Worm (Caenorhabditis elegans) whole organism, L4 larva: ENCODE measurements around the gene T26G10.5.

ENCODE experiments used
- D1046.2 ChIP-seq: fragments of 200-800 bp; sonication (Bioruptor generic); IDR thresholded peaks from 2 replicates; pipeline ENCODE4 v1.3.6; 2022; ENCODE audit warnings: missing genetic modification characterization, missing compliant biosample characterization
- F10B5.3 ChIP-seq: sonication (generic microtip); optimal IDR thresholded peaks from 2 replicates; lab custom pipeline; 2016; ENCODE audit warnings: mild to moderate bottlenecking, missing genetic modification characterization, missing compliant biosample characterization
- F26F4.8 ChIP-seq: fragments of 200-800 bp; sonication (Bioruptor generic); conservative IDR thresholded peaks from 2 replicates; pipeline ENCODE4 v1.3.6; 2022; ENCODE audit warnings: missing genetic modification characterization, missing compliant biosample characterization
- T26A8.4 ChIP-seq: fragments of 200-800 bp; sonication (Bioruptor generic); IDR thresholded peaks from 2 replicates; pipeline ENCODE4 v1.3.6; 2022; ENCODE audit warnings: missing genetic modification characterization, missing compliant biosample characterization
- aha-1 ChIP-seq: fragments of 150-350 bp; peaks from one replicate; lab custom pipeline; 2014; ENCODE audit warnings: missing biosample characterization, missing genetic modification characterization
- aly-2 ChIP-seq: sonication (generic microtip); optimal IDR thresholded peaks from 2 replicates; lab custom pipeline; 2018; ENCODE audit warnings: missing biosample characterization, missing genetic modification characterization
- ceh-28 ChIP-seq: fragments of 150-350 bp; optimal IDR thresholded peaks from 2 replicates; lab custom pipeline; 2014; ENCODE audit warnings: missing biosample characterization, missing genetic modification reagents, missing genetic modification characterization
- ceh-62 ChIP-seq: sonication (generic microtip); optimal IDR thresholded peaks from 2 replicates; lab custom pipeline; 2017; ENCODE audit warnings: missing biosample characterization, missing genetic modification characterization
- ctbp-1 ChIP-seq: fragments of 200-800 bp; sonication (Bioruptor generic); IDR thresholded peaks from 2 replicates; pipeline ENCODE4 v1.3.6; 2022; ENCODE audit warnings: missing genetic modification reagents, missing genetic modification characterization, missing compliant biosample characterization
- daf-16 ChIP-seq, 3 experiments: sonication (generic microtip); optimal IDR thresholded peaks; 2 replicates each; lab custom pipeline; 2016 to 2017; ENCODE audit warnings: missing genetic modification characterization in 3 of 3, missing genetic modification reagents in 3 of 3, mild to moderate bottlenecking in 2 of 3, missing compliant biosample characterization in 2 of 3, missing biosample characterization in 1 of 3, moderate library complexity in 1 of 3
- dmd-9 ChIP-seq: fragments of 200-800 bp; sonication (Bioruptor generic); IDR thresholded peaks from 2 replicates; pipeline ENCODE4 v1.3.6; 2022; ENCODE audit warnings: missing genetic modification reagents, missing genetic modification characterization, missing compliant biosample characterization
- duxl-1 ChIP-seq: sonication (generic microtip); optimal IDR thresholded peaks from 2 replicates; lab custom pipeline; 2016; ENCODE audit warnings: mild to moderate bottlenecking, missing genetic modification characterization, moderate library complexity, missing compliant biosample characterization; ENCODE audit not compliant: poor library complexity
- dve-1 ChIP-seq: sonication (generic microtip); optimal IDR thresholded peaks from 2 replicates; lab custom pipeline; 2017; ENCODE audit warnings: antibody characterized with exemption, mild to moderate bottlenecking, missing genetic modification characterization, missing compliant biosample characterization; ENCODE audit not compliant: insufficient read depth
- egl-43 ChIP-seq: fragments of 200-800 bp; sonication (Bioruptor generic); IDR thresholded peaks from 2 replicates; pipeline ENCODE4 v1.3.6; 2022; ENCODE audit warnings: missing genetic modification reagents, missing genetic modification characterization, missing compliant biosample characterization
- fkh-10 ChIP-seq: fragments of 150-350 bp; optimal IDR thresholded peaks from 2 replicates; lab custom pipeline; 2014; ENCODE audit warnings: missing biosample characterization, missing genetic modification reagents, missing genetic modification characterization
- gei-8 ChIP-seq: fragments of 200-800 bp; sonication (Bioruptor generic); optimal IDR thresholded peaks from 2 replicates; lab custom pipeline; 2018; ENCODE audit warnings: mild to moderate bottlenecking, missing genetic modification characterization, missing compliant biosample characterization
- hlh-11 ChIP-seq: fragments of 200-800 bp; sonication (Bioruptor generic); optimal IDR thresholded peaks from 2 replicates; lab custom pipeline; 2018; ENCODE audit warnings: mild to moderate bottlenecking, missing genetic modification characterization, missing compliant biosample characterization
- hlh-30 ChIP-seq: sonication (generic microtip); optimal IDR thresholded peaks from 2 replicates; lab custom pipeline; 2017; ENCODE audit warnings: antibody characterized with exemption, mild to moderate bottlenecking, missing genetic modification characterization, missing compliant biosample characterization; ENCODE audit not compliant: insufficient read depth
- lin-1 ChIP-seq: fragments of 200-800 bp; sonication (Bioruptor generic); IDR thresholded peaks from 2 replicates; pipeline ENCODE4 v1.3.6; 2022; ENCODE audit warnings: missing genetic modification reagents, missing genetic modification characterization, missing compliant biosample characterization
- lin-13 ChIP-seq: fragments of 150-350 bp; optimal IDR thresholded peaks from 2 replicates; lab custom pipeline; 2014; ENCODE audit warnings: missing biosample characterization, missing genetic modification reagents, missing genetic modification characterization
- lin-15B ChIP-seq: fragments of 150-350 bp; sonication (generic microtip); optimal IDR thresholded peaks from 3 replicates; lab custom pipeline; 2014; ENCODE audit warnings: missing biosample characterization, missing genetic modification characterization
- lin-29 ChIP-seq: fragments of 200-800 bp; sonication (Bioruptor generic); IDR thresholded peaks from 2 replicates; pipeline ENCODE4 v1.3.6; 2022; ENCODE audit warnings: missing genetic modification reagents, missing genetic modification characterization, missing compliant biosample characterization
- lin-38 ChIP-seq: fragments of 200-800 bp; sonication (Bioruptor generic); IDR thresholded peaks from 2 replicates; pipeline ENCODE4 v1.3.6; 2022; ENCODE audit warnings: missing genetic modification reagents, missing genetic modification characterization, missing compliant biosample characterization
- lsy-2 ChIP-seq, 2 experiments: fragments of 150-350 bp in 1 of 2; sonication (generic microtip) in 1 of 2; optimal IDR thresholded peaks; 2 replicates each; lab custom pipeline; 2014 to 2017; ENCODE audit warnings: missing biosample characterization in 2 of 2, missing genetic modification characterization in 2 of 2
- madf-9 ChIP-seq: fragments of 200-800 bp; sonication (Bioruptor generic); conservative IDR thresholded peaks from 2 replicates; pipeline ENCODE4 v1.3.6; 2022; ENCODE audit warnings: missing genetic modification reagents, missing genetic modification characterization, missing compliant biosample characterization
- mdl-1 ChIP-seq, 2 experiments: fragments of 150-350 bp in 1 of 2; sonication (generic microtip) in 1 of 2; optimal IDR thresholded peaks; 2 replicates each; lab custom pipeline; 2014 to 2017; ENCODE audit warnings: missing biosample characterization in 2 of 2, missing genetic modification characterization in 2 of 2
- mep-1 ChIP-seq: fragments of 150-350 bp; sonication (generic microtip); optimal IDR thresholded peaks from 3 replicates; lab custom pipeline; 2014; ENCODE audit warnings: missing biosample characterization, missing genetic modification characterization
- mes-2 ChIP-seq: sonication (generic microtip); optimal IDR thresholded peaks from 2 replicates; lab custom pipeline; 2016; ENCODE audit warnings: missing genotype, mild to moderate bottlenecking, missing genetic modification characterization, missing compliant biosample characterization; ENCODE audit not compliant: poor library complexity, severe bottlenecking
- nhr-10 ChIP-seq: fragments of 150-350 bp; optimal IDR thresholded peaks from 2 replicates; lab custom pipeline; 2014; ENCODE audit warnings: missing biosample characterization, missing genetic modification characterization
- nhr-11 ChIP-seq: fragments of 150-350 bp; optimal IDR thresholded peaks from 2 replicates; lab custom pipeline; 2014; ENCODE audit warnings: missing biosample characterization, missing genetic modification characterization
- nhr-111 ChIP-seq: fragments of 200-800 bp; sonication (Bioruptor generic); optimal IDR thresholded peaks from 2 replicates; lab custom pipeline; 2018; ENCODE audit warnings: mild to moderate bottlenecking, missing genetic modification characterization, missing compliant biosample characterization
- nhr-42 ChIP-seq: fragments of 200-800 bp; sonication (Bioruptor generic); IDR thresholded peaks from 2 replicates; pipeline ENCODE4 v1.3.6; 2022; ENCODE audit warnings: missing genetic modification characterization, missing compliant biosample characterization
- nhr-76 ChIP-seq: fragments of 150-350 bp; optimal IDR thresholded peaks from 2 replicates; lab custom pipeline; 2014; ENCODE audit warnings: missing biosample characterization, missing genetic modification characterization
- pha-4 ChIP-seq, 2 experiments: fragments of 150-350 bp in 1 of 2; fragments of 200-800 bp in 1 of 2; sonication (Bioruptor generic) in 1 of 2; IDR thresholded peaks in 1 of 2; optimal IDR thresholded peaks in 1 of 2; 2 replicates each; pipeline versions ENCODE4 v1.3.6 to Lab custom; 2014 to 2022; ENCODE audit warnings: missing genetic modification characterization in 2 of 2, missing genetic modification reagents in 2 of 2, missing biosample characterization in 1 of 2, missing compliant biosample characterization in 1 of 2
- rbr-2 ChIP-seq: sonication (generic microtip); optimal IDR thresholded peaks from 2 replicates; lab custom pipeline; 2016; ENCODE audit warnings: missing genotype, missing genetic modification characterization, missing compliant biosample characterization
- saeg-2 ChIP-seq: fragments of 200-800 bp; sonication (Bioruptor generic); IDR thresholded peaks from 2 replicates; pipeline ENCODE4 v1.3.6; 2022; ENCODE audit warnings: missing genetic modification reagents, missing genetic modification characterization, missing compliant biosample characterization
- spr-1 ChIP-seq: sonication (generic microtip); optimal IDR thresholded peaks from 2 replicates; lab custom pipeline; 2016; ENCODE audit warnings: mild to moderate bottlenecking, missing genetic modification characterization, missing compliant biosample characterization
- tra-1 ChIP-seq: fragments of 200-800 bp; sonication (Bioruptor generic); IDR thresholded peaks from 2 replicates; pipeline ENCODE4 v1.3.6; 2022; ENCODE audit warnings: missing genetic modification reagents, missing genetic modification characterization, missing compliant biosample characterization
- unc-130 ChIP-seq: sonication (generic microtip); optimal IDR thresholded peaks from 2 replicates; lab custom pipeline; 2016; ENCODE audit warnings: missing genetic modification reagents, missing genetic modification characterization, missing compliant biosample characterization
- vab-7 ChIP-seq: fragments of 200-800 bp; sonication (Bioruptor generic); IDR thresholded peaks from 2 replicates; pipeline ENCODE4 v1.3.6; 2022; ENCODE audit warnings: missing genetic modification reagents, missing genetic modification characterization, missing compliant biosample characterization
- zag-1 ChIP-seq: fragments of 150-350 bp; optimal IDR thresholded peaks from 2 replicates; lab custom pipeline; 2014; ENCODE audit warnings: missing biosample characterization, missing genetic modification characterization
- zfp-3 ChIP-seq: fragments of 200-800 bp; sonication (Bioruptor generic); conservative IDR thresholded peaks from 2 replicates; pipeline ENCODE4 v1.3.6; 2022; ENCODE audit warnings: missing genetic modification reagents, missing genetic modification characterization, missing compliant biosample characterization

The T26G10.5 gene

DNA sequence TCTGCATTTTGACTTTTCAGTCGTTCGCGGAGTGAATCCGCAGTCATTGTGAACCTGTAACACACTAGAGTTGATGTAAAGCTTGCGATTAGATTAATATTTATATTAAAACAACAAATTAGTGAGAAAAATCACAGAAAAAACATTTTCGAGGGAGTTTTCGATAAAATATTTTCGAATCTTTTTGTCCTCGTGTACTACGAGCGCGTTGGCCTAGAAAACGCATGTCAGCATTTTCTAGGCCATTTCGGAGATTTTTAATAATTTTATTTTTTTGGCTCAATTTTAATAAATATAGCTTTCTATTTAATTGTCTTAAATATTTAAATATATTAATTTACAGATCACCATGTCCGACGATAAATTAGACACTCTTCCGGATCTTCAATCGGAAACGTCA lies 39.2 kb upstream of the T26G10.5 start, which contains the start of gene B0464.9 (continued):
- TF ChIP-seq lin-13 (GFP tag; lab: Kevin White, UChicago), result no peak

DNA sequence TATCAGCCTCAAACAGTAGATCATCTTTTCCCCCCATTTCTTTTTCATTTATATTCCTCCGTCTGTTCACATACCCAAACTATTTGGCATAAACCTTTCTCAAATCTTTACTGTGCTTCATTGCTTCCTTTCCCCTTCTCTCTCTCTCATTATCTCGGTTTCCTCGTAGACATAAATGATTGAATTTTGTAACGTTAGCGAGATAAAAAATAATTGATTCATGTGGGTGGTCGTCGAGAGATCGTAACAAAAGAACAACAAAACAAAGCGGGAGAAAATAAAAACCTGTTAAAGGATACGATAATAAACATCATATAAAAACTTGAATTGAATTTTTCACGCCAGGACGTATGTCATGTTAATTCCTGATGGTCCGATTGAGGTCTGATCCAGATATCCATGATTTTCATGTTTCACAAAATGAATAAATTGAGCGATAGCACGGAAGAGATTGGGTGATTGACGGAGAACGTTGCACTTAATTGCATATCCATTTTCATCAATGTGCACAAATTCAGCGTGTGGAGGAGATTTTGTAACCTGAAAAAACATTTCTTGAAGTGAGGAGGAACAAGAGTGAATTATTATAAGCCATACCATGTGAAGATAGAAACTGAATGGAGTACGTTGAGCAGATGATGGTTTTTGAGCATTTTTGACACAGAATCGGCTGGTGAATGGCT lies 36.7 kb upstream of the T26G10.5 start:
- TF ChIP-seq D1046.2 (GFP tag; lab: Robert Waterston, UW) (0 out of 2 replicates have a peak, but pooled peaks have one; percentile 9), lsy-2 (tag; optimal IDR thresholded peaks at IDR 0.05; lab: Kevin White, UChicago) (peak in 1 of 2 experiments; percentile 44), rbr-2 (tag; lab: Kevin White, UChicago) (peak; percentile 10), zag-1 (tag; lab: Kevin White, UChicago) (no peak), nhr-42 (GFP tag; lab: Robert Waterston, UW) (no peak), vab-7 (no peak), madf-9 (no peak), hlh-30 (tag; lab: Kevin White, UChicago) (peak; percentile 25), duxl-1 (no peak), dve-1 (tag; lab: Kevin White, UChicago) (peak; percentile 6), ctbp-1 (GFP tag; lab: Robert Waterston, UW) (no peak), nhr-10 (tag; lab: Kevin White, UChicago) (no peak), mep-1 (no peak), mes-2 (tag; lab: Kevin White, UChicago) (peak; percentile 13), daf-16 (GFP tag; optimal IDR thresholded peaks at IDR 0.05; lab: Kevin White, UChicago) (no peak), daf-16 (tag; optimal IDR thresholded peaks at IDR 0.05; lab: Kevin White, UChicago) (peak; percentile 21), pha-4 (GFP tag; IDR thresholded peaks at IDR 0.05; lab: Robert Waterston, UW) (no peak), pha-4 (tag; optimal IDR thresholded peaks at IDR 0.05; lab: Kevin White, UChicago) (no peak), aly-2 (no peak)

DNA sequence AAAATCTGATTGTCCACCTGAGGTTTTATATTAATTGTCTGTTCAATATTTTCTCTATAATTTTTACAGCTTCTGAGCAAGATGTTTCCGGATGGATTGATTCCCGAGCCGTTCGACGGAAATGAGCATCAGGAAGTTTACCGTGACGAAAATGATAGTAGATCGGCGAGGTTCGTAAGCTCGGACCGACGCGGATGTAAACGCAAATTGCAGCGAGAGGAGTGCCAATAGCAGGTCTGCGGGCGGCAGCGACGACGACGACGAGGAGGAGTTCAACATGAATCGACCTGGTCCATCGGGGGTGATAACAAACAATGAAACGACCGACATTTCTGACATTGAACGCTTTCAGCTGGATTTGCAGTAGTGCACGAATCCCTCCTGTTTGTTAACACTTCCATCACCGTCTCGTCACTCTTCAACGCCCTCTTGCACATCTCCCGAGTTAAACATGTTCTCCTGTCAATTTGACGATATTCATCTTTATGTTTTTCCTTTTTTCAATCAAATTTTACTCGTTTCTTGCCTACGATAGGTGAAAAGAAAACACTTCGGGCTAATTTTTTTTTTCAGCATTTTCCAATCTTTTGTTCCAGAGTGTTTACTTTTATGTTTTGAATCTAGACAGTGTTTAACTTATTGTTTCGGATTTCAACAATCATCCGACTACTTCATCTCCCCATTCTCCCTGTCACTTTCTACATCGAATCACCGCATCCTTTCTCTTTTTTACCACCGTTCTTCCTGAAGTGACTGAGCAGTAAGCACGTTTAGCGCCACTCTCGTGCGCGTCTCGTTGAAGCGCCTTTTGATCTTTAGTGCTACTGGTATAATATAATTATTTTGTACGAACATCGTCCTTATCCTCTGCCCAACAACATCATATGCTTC lies 35.9 kb upstream of the T26G10.5 start:
- TF ChIP-seq lin-29 (no peak), lin-1 (peak; percentile 49; the same call in 1 of the 2 replicates), spr-1 (tag; lab: Kevin White, UChicago) (no peak), F26F4.8 (0 out of 2 replicates have a peak, but pooled peaks have one; percentile 32), mdl-1 (tag; optimal IDR thresholded peaks at IDR 0.05; lab: Kevin White, UChicago) (no peak), lin-15B (tag; lab: Kevin White, UChicago) (no peak), rbr-2 (tag; lab: Kevin White, UChicago) (no peak), dmd-9 (GFP tag; lab: Robert Waterston, UW) (no peak), gei-8 (GFP tag; lab: Kevin White, UChicago) (no peak), ceh-28 (tag; lab: Kevin White, UChicago) (no peak), aha-1 (peak; percentile 28), fkh-10 (GFP tag; lab: Kevin White, UChicago) (no peak), nhr-111 (GFP tag; lab: Kevin White, UChicago) (no peak), zfp-3 (GFP tag; lab: Robert Waterston, UW) (no peak), nhr-10 (tag; lab: Kevin White, UChicago) (peak; percentile 50), aly-2 (peak; percentile 78), lin-38 (no peak), tra-1 (GFP tag; lab: Robert Waterston, UW) (no peak), egl-43 (GFP tag; lab: Robert Waterston, UW) (peak; percentile 73), pha-4 (GFP tag; IDR thresholded peaks at IDR 0.05; lab: Robert Waterston, UW) (0 out of 2 replicates have a peak, but pooled peaks have one; percentile 26), pha-4 (tag; optimal IDR thresholded peaks at IDR 0.05; lab: Kevin White, UChicago) (no peak), saeg-2 (no peak), dve-1 (tag; lab: Kevin White, UChicago) (no peak), nhr-11 (tag; lab: Kevin White, UChicago) (no peak), T26A8.4 (GFP tag; lab: Robert Waterston, UW) (no peak), nhr-42 (GFP tag; lab: Robert Waterston, UW) (0 out of 2 replicates have a peak, but pooled peaks have one; percentile 49), unc-130 (no peak), nhr-76 (no peak), F10B5.3 (no peak), hlh-11 (tag; lab: Kevin White, UChicago) (no peak), ceh-62 (tag; lab: Kevin White, UChicago) (no peak), ctbp-1 (GFP tag; lab: Robert Waterston, UW) (0 out of 2 replicates have a peak, but pooled peaks have one; percentile 18)
